Fruit fly (Drosophila melanogaster): Measurements from ENCODE around the gene fred.

The fred gene

DNA sequence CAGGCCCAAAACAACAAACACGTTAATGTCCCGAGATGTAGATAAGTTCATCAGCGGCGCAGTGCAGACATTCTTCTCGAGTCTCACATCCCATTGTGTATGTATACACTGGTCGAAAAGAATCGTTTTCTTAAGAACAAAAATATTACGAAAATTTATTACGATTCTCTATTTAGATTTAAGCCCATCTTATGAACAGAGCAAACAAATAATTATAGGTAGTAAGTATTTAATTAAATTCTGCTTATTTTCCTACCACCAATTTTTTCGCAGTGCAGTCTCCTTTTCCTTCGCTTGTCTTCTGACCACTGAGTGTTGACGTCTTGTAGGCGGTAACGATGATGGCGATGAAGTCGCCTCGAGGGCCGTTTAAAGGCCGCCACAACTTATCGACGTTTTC, 130.1 kb downstream of the fred start:
- no peak for TF ChIP-seq usp (GFP tag; optimal IDR thresholded peaks at IDR 0.05)
- no peak for TF ChIP-seq Dll (optimal IDR thresholded peaks at IDR 0.05)

DNA sequence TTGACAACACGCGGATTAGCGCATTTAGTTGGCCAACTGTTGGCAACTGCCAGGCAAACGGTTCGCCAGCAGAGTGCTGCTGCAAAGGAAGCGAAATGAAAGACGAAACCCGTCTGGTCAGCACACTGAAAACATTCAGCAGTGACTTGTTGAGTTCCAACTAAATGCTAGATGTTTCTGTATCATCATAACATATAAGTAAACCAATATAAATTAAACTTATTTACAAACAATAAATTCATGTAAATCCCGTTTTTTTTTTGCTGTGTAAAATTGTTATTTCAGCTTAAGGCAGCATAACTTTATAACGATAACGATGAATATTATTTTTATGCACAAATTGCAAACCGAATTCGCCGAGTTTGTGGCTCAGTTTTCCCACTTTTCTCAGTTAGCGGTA, 133.4 kb downstream of the fred start:
- TF ChIP-seq pan (optimal IDR thresholded peaks at IDR 0.05) (no peak), Dll (optimal IDR thresholded peaks at IDR 0.05) (no peak), CG8478 (optimal IDR thresholded peaks at IDR 0.05) (no peak), EcR (GFP tag; optimal IDR thresholded peaks at IDR 0.05) (no peak), usp (GFP tag; optimal IDR thresholded peaks at IDR 0.05) (no peak), psq (optimal IDR thresholded peaks at IDR 0.05) (no peak)

DNA sequence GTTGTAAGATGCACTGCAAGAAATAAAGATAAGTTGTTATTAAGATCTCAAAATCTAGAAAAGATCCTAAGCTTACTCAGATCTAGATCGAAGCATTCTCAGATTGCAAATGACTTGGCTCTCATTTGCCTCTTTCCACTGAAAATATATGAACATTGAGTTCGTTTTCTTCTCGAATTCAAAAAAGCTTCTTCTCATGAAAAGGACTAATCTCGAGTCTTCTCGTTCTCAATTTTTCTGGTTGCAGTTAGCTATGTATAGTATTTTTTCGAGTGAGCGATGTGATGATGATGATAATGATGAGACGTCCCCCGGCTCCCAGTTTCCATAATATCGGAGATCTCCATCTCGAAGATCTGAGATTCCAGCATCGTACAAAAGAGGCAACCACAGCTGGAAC, 135.1 kb downstream of the fred start:
- TF ChIP-seq EcR (GFP tag; optimal IDR thresholded peaks at IDR 0.05) (no peak), pan (optimal IDR thresholded peaks at IDR 0.05) (no peak), psq (optimal IDR thresholded peaks at IDR 0.05) (no peak), usp (GFP tag; optimal IDR thresholded peaks at IDR 0.05) (no peak)

DNA sequence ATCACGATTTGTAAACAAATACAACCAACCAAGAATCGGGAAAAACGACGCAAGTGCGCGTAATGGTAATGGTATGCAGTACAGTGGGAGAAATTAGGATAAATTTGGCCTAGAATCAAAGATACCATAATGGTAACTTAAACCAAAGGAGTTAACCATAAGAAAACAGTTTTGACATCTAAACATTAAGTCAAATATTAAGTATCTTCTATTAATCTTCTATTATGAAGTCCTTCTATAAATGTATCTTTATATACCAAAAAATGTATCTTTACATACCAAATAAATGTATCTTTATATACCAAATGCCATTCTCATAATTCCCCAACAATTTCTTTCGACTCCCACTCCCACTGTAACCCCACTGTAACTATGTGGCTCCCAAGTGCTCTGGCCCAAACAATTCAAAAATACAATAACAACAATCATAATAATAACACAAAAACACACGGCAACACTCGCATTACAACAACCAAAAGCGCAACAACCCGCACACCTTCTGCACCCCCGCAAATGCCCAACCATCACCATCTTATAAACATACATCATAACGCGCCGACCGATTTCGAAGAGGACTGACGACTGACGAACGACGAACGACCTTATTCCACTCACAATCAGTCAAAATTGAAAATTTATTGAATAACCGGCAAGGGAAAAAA, 135.9 kb downstream of the fred start:
- no peak for TF ChIP-seq pan (optimal IDR thresholded peaks at IDR 0.05)
- TF ChIP-seq Dll (optimal IDR thresholded peaks at IDR 0.05) = no peak
- no peak for TF ChIP-seq CG8478 (optimal IDR thresholded peaks at IDR 0.05)
- no peak for TF ChIP-seq psq (optimal IDR thresholded peaks at IDR 0.05)
- no peak for TF ChIP-seq EcR (GFP tag; optimal IDR thresholded peaks at IDR 0.05)
- TF ChIP-seq usp (GFP tag; optimal IDR thresholded peaks at IDR 0.05) = no peak

DNA sequence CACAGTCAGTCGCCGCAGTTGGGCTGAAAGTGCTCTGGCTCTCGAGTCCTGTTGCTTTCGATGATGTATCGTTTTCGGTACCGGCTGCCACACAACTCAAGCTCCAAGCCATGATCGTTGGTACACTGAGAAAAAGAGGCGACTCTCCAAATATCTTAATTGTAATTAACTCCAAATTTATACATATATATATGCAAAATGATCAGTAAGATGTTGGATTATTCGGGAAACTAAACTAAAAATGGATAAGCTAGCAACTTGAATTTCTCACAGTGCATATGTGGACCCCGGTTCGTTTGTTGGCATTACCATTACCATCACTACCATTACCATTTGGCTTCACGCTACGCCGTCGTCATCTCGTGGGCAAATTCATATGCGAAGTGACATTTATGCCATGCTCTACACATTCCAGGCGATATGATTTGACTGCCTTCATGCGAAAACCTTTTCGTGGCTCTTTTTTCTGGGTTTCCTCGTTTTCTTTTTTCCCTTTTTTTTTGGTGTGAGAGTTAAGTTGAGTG, 137.9 kb downstream of the fred start:
- TF ChIP-seq pan (optimal IDR thresholded peaks at IDR 0.05) (no peak), usp (GFP tag; optimal IDR thresholded peaks at IDR 0.05) (no peak), EcR (GFP tag; optimal IDR thresholded peaks at IDR 0.05) (no peak), psq (optimal IDR thresholded peaks at IDR 0.05) (no peak), Dll (optimal IDR thresholded peaks at IDR 0.05) (no peak), CG8478 (optimal IDR thresholded peaks at IDR 0.05) (no peak)
